Fruit fly (Drosophila melanogaster) whole organism, embryonic: ENCODE data around the gene side-IV.

Experiments
- Antp ChIP-seq: fragments of 200-800 bp; sonication (Bioruptor generic); optimal IDR thresholded peaks from 3 replicates; lab custom pipeline; 2016; ENCODE audit warnings: missing biosample characterization, missing genetic modification characterization
- Atf-2 ChIP-seq: fragments of 200-800 bp; sonication (Bioruptor generic); optimal IDR thresholded peaks from 2 replicates; lab custom pipeline; 2016; ENCODE audit warnings: missing biosample characterization, missing genetic modification characterization
- Bdp1 ChIP-seq: fragments of 200-800 bp; sonication (Bioruptor generic); optimal IDR thresholded peaks from 3 replicates; lab custom pipeline; 2016; ENCODE audit warnings: missing biosample characterization, missing genetic modification characterization
- CG11085 ChIP-seq: fragments of 200-800 bp; sonication (Bioruptor generic); IDR thresholded peaks from 2 replicates; pipeline ENCODE4 v1.3.6; 2022; ENCODE audit warnings: missing biosample characterization, missing genetic modification characterization
- CG11398 ChIP-seq: fragments of 200-800 bp; sonication (Bioruptor generic); optimal IDR thresholded peaks from 2 replicates; lab custom pipeline; 2016; ENCODE audit warnings: missing biosample characterization, missing genetic modification characterization
- CG12299 ChIP-seq: fragments of 200-800 bp; sonication (Bioruptor generic); optimal IDR thresholded peaks from 2 replicates; lab custom pipeline; 2018; ENCODE audit warnings: missing biosample characterization, mild to moderate bottlenecking, missing genetic modification characterization
- CG14965 ChIP-seq: fragments of 200-800 bp; sonication (Bioruptor generic); optimal IDR thresholded peaks from 2 replicates; lab custom pipeline; 2016; ENCODE audit warnings: missing biosample characterization, missing genetic modification characterization, borderline replicate concordance
- CG16779 ChIP-seq: fragments of 200-800 bp; sonication (Bioruptor generic); IDR thresholded peaks from 2 replicates; pipeline ENCODE4 v1.3.6; 2022; ENCODE audit warnings: missing biosample characterization, missing genetic modification characterization
- CG18011 ChIP-seq: fragments of 200-800 bp; sonication (Bioruptor generic); optimal IDR thresholded peaks from 2 replicates; lab custom pipeline; 2017; ENCODE audit warnings: missing biosample characterization, missing genetic modification characterization, mild to moderate bottlenecking, moderate library complexity, missing genotype
- CG31388 ChIP-seq: fragments of 200-800 bp; sonication (Bioruptor generic); optimal IDR thresholded peaks from 2 replicates; lab custom pipeline; 2016; ENCODE audit warnings: missing biosample characterization, missing genetic modification characterization
- CG33213 ChIP-seq: fragments of 200-800 bp; sonication (Bioruptor generic); optimal IDR thresholded peaks from 3 replicates; lab custom pipeline; 2016; ENCODE audit warnings: missing biosample characterization, missing genetic modification characterization
- CG33557 ChIP-seq: fragments of 200-800 bp; sonication (Bioruptor generic); optimal IDR thresholded peaks from 2 replicates; lab custom pipeline; 2019; ENCODE audit warnings: missing biosample characterization, mild to moderate bottlenecking, missing genetic modification characterization, moderate library complexity
- CG4360 ChIP-seq: fragments of 200-800 bp; sonication (Bioruptor generic); IDR thresholded peaks from 2 replicates; pipeline ENCODE4 v1.3.6; 2022; ENCODE audit warnings: missing biosample characterization, missing genetic modification characterization
- CG7357 ChIP-seq: fragments of 200-800 bp; sonication (Bioruptor generic); IDR thresholded peaks from 3 replicates; pipeline ENCODE4 v1.3.6; 2022; ENCODE audit warnings: missing biosample characterization, missing genetic modification characterization
- CG8924 ChIP-seq: fragments of 200-800 bp; optimal IDR thresholded peaks from 3 replicates; lab custom pipeline; 2019; ENCODE audit warnings: missing biosample characterization, mild to moderate bottlenecking, missing genetic modification characterization, moderate library complexity
- Chrac-16 ChIP-seq: fragments of 200-800 bp; sonication (Bioruptor generic); optimal IDR thresholded peaks from 3 replicates; lab custom pipeline; 2016; ENCODE audit warnings: missing biosample characterization, missing genetic modification characterization
- CoRest ChIP-seq: fragments of 200-800 bp; sonication (Bioruptor generic); optimal IDR thresholded peaks from 3 replicates; lab custom pipeline; 2018; ENCODE audit warnings: missing biosample characterization, mild to moderate bottlenecking, missing genetic modification characterization, moderate library complexity
- D19A ChIP-seq: fragments of 200-800 bp; optimal IDR thresholded peaks from 3 replicates; lab custom pipeline; 2019; ENCODE audit warnings: missing biosample characterization, mild to moderate bottlenecking, missing genetic modification characterization, moderate library complexity
- Deaf1 ChIP-seq: fragments of 200-800 bp; optimal IDR thresholded peaks from 3 replicates; lab custom pipeline; 2019; ENCODE audit warnings: missing biosample characterization, mild to moderate bottlenecking, missing genetic modification characterization, moderate library complexity
- Dll ChIP-seq: fragments of 200-800 bp; sonication (Bioruptor generic); IDR thresholded peaks from 4 replicates; pipeline ENCODE4 v1.3.6; 2022; ENCODE audit warnings: missing biosample characterization, missing genetic modification characterization; ENCODE audit not compliant: partially characterized antibody
- Fer2 ChIP-seq: fragments of 200-800 bp; sonication (Bioruptor generic); optimal IDR thresholded peaks from 2 replicates; lab custom pipeline; 2018; ENCODE audit warnings: missing biosample characterization, mild to moderate bottlenecking, missing genetic modification characterization, moderate library complexity
- GATAe ChIP-seq: fragments of 200-800 bp; sonication (Bioruptor generic); conservative IDR thresholded peaks from 2 replicates; pipeline ENCODE4 v1.3.6; 2022; ENCODE audit warnings: missing biosample characterization, missing genetic modification characterization
- H2.0 ChIP-seq: fragments of 200-800 bp; sonication (Bioruptor generic); IDR thresholded peaks from 2 replicates; pipeline ENCODE4 v1.3.6; 2022; ENCODE audit warnings: missing biosample characterization, missing genetic modification characterization
- MBD-R2 ChIP-seq: fragments of 200-800 bp; sonication (Bioruptor generic); IDR thresholded peaks from 2 replicates; pipeline ENCODE4 v1.3.6; 2022; ENCODE audit warnings: missing biosample characterization, missing genetic modification characterization
- NK7.1 ChIP-seq: fragments of 200-800 bp; sonication (Bioruptor generic); optimal IDR thresholded peaks from 3 replicates; lab custom pipeline; 2016; ENCODE audit warnings: missing biosample characterization, missing genetic modification characterization
- Ravus ChIP-seq: fragments of 200-800 bp; sonication (Bioruptor generic); IDR thresholded peaks from 2 replicates; pipeline ENCODE4 v1.3.6; 2022; ENCODE audit warnings: missing biosample characterization, missing genetic modification characterization
- Sin3A ChIP-seq: fragments of >200 bp; optimal IDR thresholded peaks from 2 replicates; lab custom pipeline; 2018
- Sox100B ChIP-seq: fragments of 200-800 bp; sonication (Bioruptor generic); optimal IDR thresholded peaks from 3 replicates; lab custom pipeline; 2018; ENCODE audit warnings: missing biosample characterization, mild to moderate bottlenecking, missing genetic modification characterization
- Sry-δ ChIP-seq: fragments of 200-800 bp; sonication (Bioruptor generic); optimal IDR thresholded peaks from 2 replicates; lab custom pipeline; 2016; ENCODE audit warnings: missing biosample characterization, missing genetic modification characterization
- Xrp1 ChIP-seq: fragments of 200-800 bp; sonication (Bioruptor generic); IDR thresholded peaks from 2 replicates; pipeline ENCODE4 v1.3.6; 2022; ENCODE audit warnings: missing biosample characterization, missing genetic modification characterization
- abd-A ChIP-seq: fragments of 200-800 bp; sonication (Bioruptor generic); optimal IDR thresholded peaks from 3 replicates; lab custom pipeline; 2019; ENCODE audit warnings: missing biosample characterization, mild to moderate bottlenecking, missing genetic modification characterization, moderate library complexity
- bsh ChIP-seq, 2 experiments: fragments of 200-800 bp; sonication (Bioruptor generic); optimal IDR thresholded peaks; 2 replicates each; lab custom pipeline; 2017 to 2018; ENCODE audit warnings: mild to moderate bottlenecking in 2 of 2, missing biosample characterization in 2 of 2, missing genetic modification characterization in 2 of 2, moderate library complexity in 1 of 2
- cas ChIP-seq: fragments of 200-800 bp; sonication (Bioruptor generic); IDR thresholded peaks from 2 replicates; pipeline ENCODE4 v1.3.6; 2022; ENCODE audit warnings: missing biosample characterization, missing genetic modification characterization
- chinmo ChIP-seq: fragments of 200-800 bp; sonication (Bioruptor generic); IDR thresholded peaks from 4 replicates; pipeline ENCODE4 v1.3.6; 2022; ENCODE audit warnings: missing biosample characterization, missing genetic modification characterization; ENCODE audit not compliant: partially characterized antibody
- croc ChIP-seq: fragments of 200-800 bp; sonication (Bioruptor generic); conservative IDR thresholded peaks from 3 replicates; pipeline ENCODE4 v1.3.6; 2022; ENCODE audit warnings: missing biosample characterization, missing genetic modification characterization
- da ChIP-seq: fragments of 200-800 bp; sonication (Bioruptor generic); optimal IDR thresholded peaks from 2 replicates; lab custom pipeline; 2016; ENCODE audit warnings: missing biosample characterization, missing genetic modification characterization
- dimm ChIP-seq: fragments of 200-800 bp; sonication (Bioruptor generic); IDR thresholded peaks from 2 replicates; pipeline ENCODE4 v1.3.6; 2022; ENCODE audit warnings: missing biosample characterization, missing genetic modification characterization
- eyg ChIP-seq: fragments of 200-800 bp; sonication (Bioruptor generic); optimal IDR thresholded peaks from 3 replicates; lab custom pipeline; 2016; ENCODE audit warnings: missing biosample characterization, missing genetic modification characterization
- gcm ChIP-seq: fragments of 200-800 bp; sonication (Bioruptor generic); optimal IDR thresholded peaks from 2 replicates; lab custom pipeline; 2019; ENCODE audit warnings: missing biosample characterization, mild to moderate bottlenecking, missing genetic modification characterization, moderate library complexity
- gsb ChIP-seq: fragments of 200-800 bp; sonication (Bioruptor generic); IDR thresholded peaks from 2 replicates; pipeline ENCODE4 v1.3.6; 2022; ENCODE audit warnings: missing biosample characterization, missing genetic modification characterization
- jing ChIP-seq: fragments of 200-800 bp; sonication (Bioruptor generic); optimal IDR thresholded peaks from 2 replicates; lab custom pipeline; 2018; ENCODE audit warnings: missing biosample characterization, mild to moderate bottlenecking, missing genetic modification characterization
- lilli ChIP-seq: fragments of 200-800 bp; sonication (Bioruptor generic); optimal IDR thresholded peaks from 3 replicates; lab custom pipeline; 2016; ENCODE audit warnings: missing biosample characterization, missing genetic modification characterization
- lov ChIP-seq, 2 experiments: fragments of 200-800 bp in 1 of 2; fragments of >200 bp in 1 of 2; sonication (Bioruptor generic) in 1 of 2; IDR thresholded peaks in 1 of 2; optimal IDR thresholded peaks in 1 of 2; 2 replicates in 1 of 2; 3 replicates in 1 of 2; pipeline versions ENCODE4 v1.3.6 to Lab custom; 2017 to 2022; ENCODE audit warnings: missing biosample characterization in 1 of 2, missing genetic modification characterization in 1 of 2
- peb ChIP-seq: fragments of 200-800 bp; sonication (Bioruptor generic); IDR thresholded peaks from 2 replicates; pipeline ENCODE4 v1.3.6; 2022; ENCODE audit warnings: missing biosample characterization, missing genetic modification characterization
- pho ChIP-seq: fragments of 200-800 bp; sonication (Bioruptor generic); optimal IDR thresholded peaks from 2 replicates; lab custom pipeline; 2016; ENCODE audit warnings: missing biosample characterization, missing genetic modification characterization
- prd ChIP-seq, 3 experiments: fragments of >200 bp in 2 of 3; fragments of 200-800 bp in 1 of 3; sonication (Bioruptor generic) in 1 of 3; optimal IDR thresholded peaks in 2 of 3; IDR thresholded peaks in 1 of 3; 2 replicates in 2 of 3; 3 replicates in 1 of 3; pipeline versions ENCODE4 v1.3.6 to Lab custom; 2017 to 2022; ENCODE audit warnings: missing biosample characterization in 1 of 3, missing genetic modification characterization in 1 of 3
- scrt ChIP-seq: fragments of 200-800 bp; sonication (Bioruptor generic); optimal IDR thresholded peaks from 2 replicates; lab custom pipeline; 2018; ENCODE audit warnings: missing biosample characterization, mild to moderate bottlenecking, missing genetic modification characterization, moderate library complexity
- sr ChIP-seq: fragments of 200-800 bp; sonication (Bioruptor generic); IDR thresholded peaks from 3 replicates; pipeline ENCODE4 v1.3.6; 2022; ENCODE audit warnings: missing biosample characterization, missing genetic modification characterization
- tgo ChIP-seq: fragments of 200-800 bp; sonication (Bioruptor generic); IDR thresholded peaks from 3 replicates; pipeline ENCODE4 v1.3.6; 2022; ENCODE audit warnings: missing biosample characterization, missing genetic modification characterization
- trem ChIP-seq: fragments of 200-800 bp; optimal IDR thresholded peaks from 3 replicates; lab custom pipeline; 2019; ENCODE audit warnings: missing biosample characterization, mild to moderate bottlenecking, missing genetic modification characterization, moderate library complexity
- twi ChIP-seq: fragments of 200-800 bp; optimal IDR thresholded peaks from 2 replicates; lab custom pipeline; 2019; ENCODE audit warnings: missing biosample characterization, mild to moderate bottlenecking, missing genetic modification characterization, moderate library complexity

side-IV gene

dm6 chr3R:13448354-13448753 is 2.0 kb upstream of the side-IV start (continued):
- TF ChIP-seq CG11398 (GFP tag; lab: Kevin White, UChicago) (no peak), CG4360 (GFP tag; lab: Robert Waterston, UW) (no peak), croc (peak; percentile 26; the same call in 1 of the 3 replicates), tgo (GFP tag; lab: Robert Waterston, UW) (0 out of 3 replicates have a peak, but pooled peaks have one; percentile 14), Sry-δ (GFP tag; lab: Kevin White, UChicago) (no peak), D19A (peak; percentile 58), CG33557 (peak; percentile 7), gcm (no peak), CG7357 (GFP tag; lab: Robert Waterston, UW) (peak; percentile 34; the same call in 1 of the 3 replicates), peb (GFP tag; lab: Robert Waterston, UW) (no peak), Fer2 (tag; lab: Kevin White, UChicago) (no peak), Xrp1 (GFP tag; lab: Robert Waterston, UW) (0 out of 2 replicates have a peak, but pooled peaks have one; percentile 47), CG31388 (GFP tag; lab: Kevin White, UChicago) (no peak), Dll (GFP tag; lab: Robert Waterston, UW) (no peak), Sin3A (lab: Kevin White, UChicago) (no peak), Deaf1 (no peak), lov (optimal IDR thresholded peaks at IDR 0.05; lab: Kevin White, UChicago) (no peak), lov (GFP tag; IDR thresholded peaks at IDR 0.05; lab: Robert Waterston, UW) (no peak), MBD-R2 (GFP tag; lab: Robert Waterston, UW) (no peak), gsb (GFP tag; lab: Robert Waterston, UW) (no peak), CoRest (tag; lab: Kevin White, UChicago) (peak; percentile 49), jing (GFP tag; lab: Kevin White, UChicago) (peak; percentile 25), CG16779 (GFP tag; lab: Robert Waterston, UW) (no peak), sr (GFP tag; lab: Robert Waterston, UW) (no peak), da (GFP tag; lab: Kevin White, UChicago) (no peak), CG12299 (tag; lab: Kevin White, UChicago) (no peak), pho (no peak), chinmo (GFP tag; lab: Robert Waterston, UW) (no peak), bsh (GFP tag; optimal IDR thresholded peaks at IDR 0.05; lab: Kevin White, UChicago) (peak in 1 of 2 experiments; percentile 80), Chrac-16 (GFP tag; lab: Kevin White, UChicago) (no peak), H2.0 (GFP tag; lab: Robert Waterston, UW) (no peak), dimm (no peak), CG8924 (tag; lab: Kevin White, UChicago) (peak; percentile 41), Ravus (GFP tag; lab: Robert Waterston, UW) (no peak), trem (peak; percentile 29), NK7.1 (no peak), CG11085 (GFP tag; lab: Robert Waterston, UW) (no peak), GATAe (GFP tag; lab: Robert Waterston, UW) (no peak), CG33213 (GFP tag; lab: Kevin White, UChicago) (no peak), Atf-2 (GFP tag; lab: Kevin White, UChicago) (no peak), prd (optimal IDR thresholded peaks at IDR 0.05; lab: Kevin White, UChicago) (no peak), prd (GFP tag; IDR thresholded peaks at IDR 0.05; lab: Robert Waterston, UW) (peak; percentile 43; the same call in 1 of the 3 replicates), Sox100B (GFP tag; lab: Kevin White, UChicago) (peak; percentile 35), Antp (no peak), cas (GFP tag; lab: Robert Waterston, UW) (no peak), abd-A (tag; lab: Kevin White, UChicago) (no peak), scrt (GFP tag; lab: Kevin White, UChicago) (no peak), lilli (GFP tag; lab: Kevin White, UChicago) (no peak), Bdp1 (no peak), CG14965 (no peak), CG18011 (GFP tag; lab: Kevin White, UChicago) (no peak), twi (tag; lab: Kevin White, UChicago) (no peak), eyg (GFP tag; lab: Kevin White, UChicago) (no peak)
